Worm (Caenorhabditis elegans) whole organism, late embryonic: Measurements from ENCODE around the gene mon-2.

Source experiments
- ama-1 ChIP-seq: fragments of 150-350 bp; optimal IDR thresholded peaks from 2 replicates; lab custom pipeline; 2014
- ceh-2 ChIP-seq: sonication (generic microtip); optimal IDR thresholded peaks from 2 replicates; lab custom pipeline; 2016; ENCODE audit warnings: missing genotype, missing genetic modification characterization, missing compliant biosample characterization
- ceh-9 ChIP-seq: sonication (generic microtip); optimal IDR thresholded peaks from 2 replicates; lab custom pipeline; 2016; ENCODE audit warnings: mild to moderate bottlenecking, missing genetic modification characterization, inconsistent platforms, missing compliant biosample characterization
- dmd-4 ChIP-seq: sonication (generic microtip); optimal IDR thresholded peaks from 2 replicates; lab custom pipeline; 2016; ENCODE audit warnings: borderline replicate concordance, missing genetic modification characterization, missing compliant biosample characterization
- fax-1 ChIP-seq: sonication (generic microtip); optimal IDR thresholded peaks from 2 replicates; lab custom pipeline; 2016; ENCODE audit warnings: missing genotype, missing genetic modification characterization, missing compliant biosample characterization
- fkh-10 ChIP-seq: fragments of 150-350 bp; optimal IDR thresholded peaks from 2 replicates; lab custom pipeline; 2014; ENCODE audit warnings: missing biosample characterization, missing genetic modification reagents, missing genetic modification characterization
- hlh-8 ChIP-seq: sonication (generic microtip); optimal IDR thresholded peaks from 2 replicates; lab custom pipeline; 2016; ENCODE audit warnings: missing genotype, missing genetic modification characterization, missing compliant biosample characterization
- nhr-11 ChIP-seq: fragments of 150-350 bp; optimal IDR thresholded peaks from 2 replicates; lab custom pipeline; 2014; ENCODE audit warnings: missing biosample characterization, missing genetic modification characterization
- pha-4 ChIP-seq: fragments of 150-350 bp; optimal IDR thresholded peaks from 2 replicates; lab custom pipeline; 2018; ENCODE audit warnings: missing biosample characterization, missing genetic modification reagents, missing genetic modification characterization
- unc-55 ChIP-seq: sonication (generic microtip); optimal IDR thresholded peaks from 2 replicates; lab custom pipeline; 2017; ENCODE audit warnings: missing biosample characterization, missing genetic modification reagents, missing genetic modification characterization
- unc-86 ChIP-seq: sonication (generic microtip); optimal IDR thresholded peaks from 2 replicates; lab custom pipeline; 2016; ENCODE audit warnings: missing genetic modification characterization, missing compliant biosample characterization
- ztf-16 ChIP-seq: sonication (generic microtip); optimal IDR thresholded peaks from 2 replicates; lab custom pipeline; 2017; ENCODE audit warnings: missing genetic modification characterization, missing compliant biosample characterization

ce11 chrIV:12133776-12134175 lies 37.2 kb downstream of the mon-2 start:
- TF ChIP-seq nhr-11 (tag; lab: Kevin White, UChicago) (no peak), ama-1 (no peak), ztf-16 (tag; lab: Kevin White, UChicago) (no peak), pha-4 (tag; lab: Kevin White, UChicago) (no peak), unc-55 (GFP tag; lab: Kevin White, UChicago) (no peak), fkh-10 (GFP tag; lab: Kevin White, UChicago) (no peak), dmd-4 (no peak), hlh-8 (no peak), fax-1 (tag; lab: Kevin White, UChicago) (no peak), ceh-2 (tag; lab: Kevin White, UChicago) (no peak), unc-86 (no peak), ceh-9 (tag; lab: Kevin White, UChicago) (no peak)
